Fruit fly (Drosophila melanogaster) S2 (cell line): Measurements from ENCODE around the gene Gr89a.

ENCODE experiments used
- CG8478 ChIP-seq: fragments of >200 bp; optimal IDR thresholded peaks from 2 replicates; lab custom pipeline; 2018
- CTCF ChIP-seq, 2 experiments: fragments of >200 bp; optimal IDR thresholded peaks; 2 replicates each; lab custom pipeline; 2018

Gene Gr89a

DNA sequence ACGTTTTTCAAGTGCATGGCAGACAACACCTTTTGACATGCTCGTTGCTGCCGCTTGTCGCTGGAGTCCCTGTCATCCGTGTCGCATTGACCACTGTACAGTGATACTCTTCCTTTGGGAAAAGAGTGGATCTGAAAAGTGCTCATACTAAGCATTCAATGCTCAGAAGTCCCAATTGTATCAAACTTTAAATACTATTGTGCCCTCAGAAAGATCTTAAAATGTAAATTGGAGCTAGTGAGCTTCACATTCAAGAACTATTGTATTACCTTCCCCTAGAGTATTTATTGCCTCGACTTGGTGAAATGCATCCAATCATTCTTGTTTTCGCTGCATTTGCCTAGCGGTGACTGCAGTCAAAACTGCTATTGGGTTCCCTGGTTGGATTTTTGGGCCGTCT, 24.6 kb upstream of the Gr89a start:
- TF ChIP-seq CTCF (optimal IDR thresholded peaks at IDR 0.05; lab: Kevin White, UChicago) (no peak), CG8478 (no peak)

DNA sequence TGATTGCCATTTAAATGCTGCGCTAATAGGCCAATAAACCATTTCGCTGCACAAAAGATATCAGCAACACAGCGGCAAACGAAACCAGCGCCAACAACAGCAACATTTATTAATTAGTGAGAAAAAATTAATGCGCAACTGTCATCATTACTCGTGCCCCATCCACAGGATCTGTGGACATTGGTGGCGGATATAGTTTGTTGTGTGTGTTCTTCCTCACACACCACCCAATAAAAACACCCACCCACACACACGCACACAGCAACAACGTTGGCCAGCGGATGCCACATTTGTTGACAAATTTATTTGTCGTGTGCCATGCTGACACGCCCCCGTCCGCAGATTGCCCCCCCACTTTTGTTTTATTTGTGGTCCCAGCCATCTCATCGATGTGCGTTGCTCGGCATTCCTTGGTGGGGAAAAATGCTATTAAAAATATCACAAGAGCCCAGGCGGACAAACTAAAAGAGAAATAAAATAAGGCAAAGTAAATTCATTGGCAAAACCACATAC, 19.4 kb upstream of the Gr89a start:
- TF ChIP-seq CTCF (optimal IDR thresholded peaks at IDR 0.05; lab: Kevin White, UChicago) (no peak), CG8478 (no peak)

DNA sequence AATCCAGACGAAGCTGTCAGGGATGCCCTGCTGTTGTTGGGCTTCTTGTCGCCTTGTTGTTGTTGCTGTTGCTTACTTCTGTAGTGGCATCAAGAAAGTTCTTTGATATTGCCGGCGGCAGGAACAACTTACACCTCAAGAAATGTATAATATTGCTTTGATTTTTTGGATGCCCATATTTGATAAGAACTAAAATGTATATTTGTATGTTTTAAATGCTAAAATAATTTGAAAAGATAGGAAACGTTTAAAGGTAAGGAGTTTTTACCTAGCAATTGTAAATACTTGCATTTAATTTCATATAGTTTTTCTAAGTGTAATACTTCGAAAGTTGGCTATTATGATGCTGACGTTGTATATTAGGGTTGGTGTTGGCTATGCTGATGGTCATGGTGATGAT, 11.4 kb upstream of the Gr89a start:
- TF ChIP-seq CTCF (optimal IDR thresholded peaks at IDR 0.05; lab: Kevin White, UChicago) (no peak), CG8478 (no peak)

DNA sequence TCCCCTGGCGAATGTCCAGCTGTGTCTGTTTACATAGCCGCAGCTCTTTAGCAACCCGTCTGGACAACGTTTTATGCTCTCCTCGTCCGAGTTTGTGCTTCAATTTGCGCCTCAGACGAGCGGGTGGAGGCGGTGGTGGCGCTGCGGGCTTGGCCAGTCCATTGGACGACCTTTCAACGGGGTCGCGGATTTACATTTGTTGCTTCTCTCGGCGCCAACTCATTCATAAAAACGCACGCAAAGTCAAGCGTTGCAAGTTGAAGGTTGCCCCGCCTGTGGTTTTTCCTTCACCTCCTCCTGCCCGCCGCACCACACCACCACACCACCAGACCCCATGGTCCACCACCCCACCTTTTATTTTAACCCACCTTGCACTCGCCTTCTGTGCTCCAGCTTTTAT, 8.9 kb upstream of the Gr89a start:
- TF ChIP-seq CTCF (optimal IDR thresholded peaks at IDR 0.05; lab: Kevin White, UChicago) (no peak), CG8478 (no peak)

DNA sequence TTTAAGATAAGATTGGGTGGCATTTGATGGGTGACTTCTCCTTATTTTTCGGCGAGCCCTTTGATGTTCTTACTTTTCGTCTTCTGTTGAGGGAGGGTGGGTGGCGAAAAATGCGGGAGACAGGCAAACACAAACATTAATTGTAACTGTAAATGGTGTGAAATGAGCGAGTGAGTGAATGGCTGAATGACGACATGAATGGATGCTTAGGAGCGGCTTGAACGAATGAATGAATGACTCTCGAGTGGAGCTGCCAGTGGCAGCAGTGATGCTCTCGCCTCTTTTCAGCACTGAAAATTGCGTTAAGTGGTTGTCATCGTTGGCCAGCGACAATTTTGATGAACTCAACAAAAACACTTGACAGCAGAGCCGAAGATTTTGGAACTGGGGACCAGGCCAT, 5.8 kb upstream of the Gr89a start:
- TF ChIP-seq CTCF (optimal IDR thresholded peaks at IDR 0.05; lab: Kevin White, UChicago) (no peak), CG8478 (no peak)

DNA sequence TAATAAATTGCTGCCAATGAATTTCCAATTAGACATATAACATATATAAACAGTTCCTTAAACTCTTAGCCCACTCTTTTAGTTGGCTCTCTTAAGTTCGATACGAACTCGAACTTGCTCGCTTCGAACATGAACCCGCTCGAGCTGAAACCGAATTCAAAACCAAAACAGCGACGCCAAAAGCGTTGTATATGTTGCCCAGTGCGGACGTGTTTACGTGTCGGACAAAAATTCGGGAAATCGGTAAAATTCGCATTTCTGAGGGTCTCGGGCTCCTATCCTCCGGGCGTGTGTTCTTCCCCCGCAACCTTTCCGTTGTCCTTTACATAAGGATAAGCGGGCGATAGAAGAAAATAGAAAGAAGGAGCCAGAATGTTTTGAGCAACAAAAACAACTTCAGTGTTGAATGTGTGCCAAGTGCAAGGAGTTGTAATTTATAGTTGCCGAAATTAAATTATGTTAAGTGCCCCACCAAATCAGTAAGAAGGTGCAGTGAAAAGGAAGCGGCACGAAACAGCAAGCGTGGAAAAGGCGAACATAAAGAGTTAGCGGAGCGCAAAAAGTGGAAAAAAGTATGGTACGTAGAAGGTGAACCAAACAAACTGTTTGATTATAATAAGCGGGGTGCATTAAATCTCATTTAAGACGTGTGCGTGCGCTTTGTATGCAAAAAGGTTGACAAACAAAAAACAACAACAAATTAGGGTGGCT, 4.0 kb upstream of the Gr89a start, which contains the start of gene CG42342:
Gene CG42342 (plus strand): TSS at position 176 of the 711 bp plus-strand sequence.
- TF ChIP-seq CTCF (optimal IDR thresholded peaks at IDR 0.05; lab: Kevin White, UChicago) (no peak), CG8478 (no peak)

DNA sequence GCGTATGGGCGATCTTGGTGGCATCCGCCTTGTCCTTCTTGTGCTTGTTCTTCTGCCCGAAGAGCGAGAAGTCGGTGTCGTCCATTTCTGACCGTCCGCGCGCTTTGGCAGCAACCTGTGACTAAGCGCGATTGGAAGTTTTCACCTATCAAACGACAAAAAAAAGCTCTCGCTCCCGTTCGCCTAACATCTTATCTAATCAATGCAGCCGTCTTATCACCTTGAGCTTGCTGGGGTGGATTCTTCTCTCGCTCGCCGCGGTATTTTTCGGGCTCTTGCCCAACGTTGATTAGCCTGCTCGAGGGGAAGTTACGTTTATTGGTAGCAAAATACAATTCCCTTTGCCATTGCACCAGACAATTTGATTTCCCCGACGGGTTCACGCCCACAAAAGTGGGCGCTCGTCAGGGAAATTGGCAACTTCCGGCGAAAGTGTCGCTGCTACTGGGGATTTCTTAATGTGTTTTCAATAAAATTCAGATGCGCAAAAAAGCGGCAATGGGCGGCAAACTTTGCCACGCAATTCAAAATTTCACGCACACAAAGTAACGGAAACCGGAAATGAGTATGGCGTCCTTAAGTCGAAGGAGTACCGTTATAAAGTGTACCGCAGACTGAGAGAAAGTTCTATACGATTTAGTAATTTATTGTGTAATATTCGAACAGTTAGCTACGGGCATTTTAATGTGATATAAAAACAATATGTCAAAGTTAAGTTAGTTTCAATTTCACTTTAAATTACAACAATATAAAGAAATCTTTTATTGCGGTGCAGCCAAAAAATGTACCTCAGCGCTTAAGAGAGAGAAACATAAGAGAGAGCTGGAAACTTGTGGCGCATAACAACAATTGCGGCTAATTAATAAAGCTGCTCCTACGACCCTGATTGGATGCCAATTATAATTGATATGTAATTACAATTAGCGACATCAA, 2.4 kb upstream of the Gr89a start, which contains the start of gene Decay:
Gene Decay (minus strand): TSS at position 132 of the 933 bp plus-strand sequence.
- TF ChIP-seq CG8478 (no peak), CTCF (optimal IDR thresholded peaks at IDR 0.05; lab: Kevin White, UChicago) (no peak)

DNA sequence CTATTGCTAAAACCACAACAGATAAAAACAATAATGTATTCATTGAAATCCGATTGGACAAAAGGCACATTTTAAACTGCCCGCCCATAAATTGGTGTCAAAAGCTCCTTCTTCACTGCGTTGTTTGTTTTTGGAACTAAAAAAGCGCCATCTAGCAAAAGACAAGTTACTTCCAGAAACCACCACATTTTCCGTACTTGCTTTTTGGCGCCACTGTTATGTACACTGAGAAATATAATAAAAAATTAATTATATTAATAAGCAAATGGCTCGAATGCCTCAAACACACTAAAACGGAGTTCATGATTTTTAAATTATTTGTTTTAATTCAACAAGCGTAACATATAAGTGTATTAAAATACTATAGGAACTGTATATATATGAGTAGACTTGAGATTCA, 1.4 kb downstream of the Gr89a start:
- TF ChIP-seq CTCF (optimal IDR thresholded peaks at IDR 0.05; lab: Kevin White, UChicago) (peak; percentile 91 to 96), CG8478 (no peak)

DNA sequence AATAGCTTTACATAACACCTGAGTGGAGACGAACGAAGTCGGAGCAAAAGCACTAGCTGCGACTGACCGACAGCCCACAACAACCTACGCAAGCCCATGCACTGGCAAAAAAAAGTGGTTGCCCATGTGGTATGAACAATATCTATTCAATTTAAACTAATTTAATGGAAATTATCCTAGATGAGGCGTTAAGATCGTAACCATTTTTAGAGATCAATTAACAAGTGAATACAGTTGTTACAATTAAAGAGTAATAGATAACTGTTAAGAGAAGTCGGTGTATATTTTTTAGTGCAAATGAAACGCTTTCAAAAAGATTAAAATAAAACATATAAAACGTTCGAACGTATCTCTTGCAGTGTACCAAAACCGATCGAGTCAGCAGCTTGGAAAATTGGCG, 2.5 kb downstream of the Gr89a start:
- TF ChIP-seq CTCF (optimal IDR thresholded peaks at IDR 0.05; lab: Kevin White, UChicago): no peak
- TF ChIP-seq CG8478: no peak

DNA sequence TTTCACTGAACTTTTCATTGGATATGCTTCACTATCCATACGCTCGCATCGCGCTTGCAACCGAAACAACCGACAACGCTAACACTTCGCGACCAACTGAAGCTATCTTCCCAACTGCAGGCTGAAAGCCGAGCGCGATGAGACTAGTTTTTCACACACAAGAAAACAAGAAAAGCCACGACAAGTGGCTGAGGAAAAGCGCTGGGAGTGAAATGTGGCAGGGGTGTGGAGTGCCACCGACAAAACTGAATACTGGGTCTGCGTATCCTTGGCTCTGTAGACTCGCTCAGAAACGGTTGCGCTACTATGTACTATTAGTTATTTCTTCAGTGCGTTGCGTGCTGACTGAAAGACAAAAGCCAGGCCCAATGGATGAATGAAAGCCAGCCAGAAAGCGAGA, 3.4 kb downstream of the Gr89a start, which contains the start of gene Cad89D:
Gene Cad89D (minus strand): TSS at position 101 of the 400 bp plus-strand sequence.
- TF ChIP-seq CG8478: no peak
- TF ChIP-seq CTCF (optimal IDR thresholded peaks at IDR 0.05; lab: Kevin White, UChicago): no peak

DNA sequence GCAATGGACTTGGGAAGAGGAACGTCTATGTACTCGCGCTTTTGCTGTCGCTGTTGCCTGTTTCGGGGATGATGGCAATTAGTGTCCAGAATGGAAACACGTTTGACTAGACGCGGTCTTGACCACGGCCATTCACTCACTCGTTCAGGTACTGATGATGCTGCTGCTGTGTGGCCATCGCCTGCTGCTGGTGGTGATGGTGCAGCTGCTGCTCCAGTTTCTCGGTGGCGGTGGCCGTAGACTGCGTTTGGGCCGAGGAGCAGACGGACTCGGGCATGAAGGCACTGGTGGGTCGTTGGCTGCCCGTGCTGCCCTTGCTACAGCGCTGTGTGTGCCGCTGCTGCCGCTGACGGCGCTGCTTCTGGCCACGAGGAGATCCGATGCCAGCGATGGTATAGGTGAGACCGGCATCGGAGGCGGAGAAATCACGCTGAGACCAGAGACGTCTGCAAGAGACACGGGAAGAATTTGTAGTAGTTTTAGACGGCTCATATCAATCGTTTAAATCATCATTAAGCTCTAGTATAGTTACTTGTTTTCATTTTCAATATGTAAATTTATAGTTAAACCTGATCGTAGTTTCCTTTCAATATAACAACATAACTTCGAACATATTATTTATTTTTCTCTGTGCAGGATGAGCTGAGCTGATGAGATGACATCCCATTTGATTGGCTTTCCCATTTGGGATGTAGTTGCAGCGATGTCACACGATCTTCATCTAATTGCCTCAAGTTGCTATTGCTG, 13.1 kb downstream of the Gr89a start:
- TF ChIP-seq CTCF (optimal IDR thresholded peaks at IDR 0.05; lab: Kevin White, UChicago) (no peak), CG8478 (no peak)

DNA sequence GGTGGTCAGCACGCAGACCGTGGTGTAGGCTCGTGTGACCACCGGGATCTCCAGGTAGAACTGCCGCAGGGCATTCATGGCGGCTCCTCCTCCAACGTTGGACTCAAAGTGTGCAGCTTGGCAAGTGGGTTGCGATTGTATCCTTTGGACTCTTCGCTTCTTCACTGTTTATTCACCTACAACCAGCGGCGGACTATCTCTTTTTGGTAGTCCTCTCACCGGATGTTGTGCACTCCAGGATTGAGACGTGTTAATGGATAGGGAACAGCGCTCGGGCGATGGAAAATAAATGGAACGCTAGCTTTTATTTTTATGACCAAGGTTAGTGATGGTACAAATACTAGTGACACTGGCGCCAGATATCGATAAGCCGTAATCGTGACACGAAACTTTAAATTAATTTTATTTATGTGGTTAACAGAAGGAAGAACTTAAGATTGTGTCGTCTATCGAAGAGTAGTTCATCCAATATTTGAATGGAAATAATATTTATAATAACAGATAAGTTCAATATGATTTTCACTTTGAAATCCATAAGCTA, 14.8 kb downstream of the Gr89a start, which contains the start of gene Der-2:
Gene Der-2 (minus strand): TSS at position 347 of the 541 bp plus-strand sequence.
- TF ChIP-seq CG8478: no peak
- no peak for TF ChIP-seq CTCF (optimal IDR thresholded peaks at IDR 0.05; lab: Kevin White, UChicago)

DNA sequence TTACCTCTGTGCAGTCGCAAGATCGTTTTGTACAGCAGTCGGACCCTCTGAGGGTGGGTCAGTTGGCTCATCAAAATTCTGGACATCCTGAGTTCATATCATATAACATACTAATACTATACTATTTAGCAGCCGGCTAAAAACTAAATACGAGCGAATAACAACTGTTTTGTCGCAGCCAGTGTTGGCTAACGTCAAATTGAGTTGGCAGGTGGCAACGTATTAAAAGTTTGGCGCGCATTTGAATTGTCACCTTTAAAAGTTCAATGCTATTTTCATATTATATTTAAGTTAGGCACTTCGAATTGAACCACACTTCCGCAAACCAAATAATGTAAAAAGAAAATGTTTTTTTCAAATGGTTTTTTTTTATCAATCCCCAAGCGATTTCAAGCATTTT, 16.5 kb downstream of the Gr89a start, which contains the start of gene Sdhaf3:
Gene Sdhaf3 (minus strand): TSS at position 177 of the 400 bp plus-strand sequence.
- no peak for TF ChIP-seq CG8478

DNA sequence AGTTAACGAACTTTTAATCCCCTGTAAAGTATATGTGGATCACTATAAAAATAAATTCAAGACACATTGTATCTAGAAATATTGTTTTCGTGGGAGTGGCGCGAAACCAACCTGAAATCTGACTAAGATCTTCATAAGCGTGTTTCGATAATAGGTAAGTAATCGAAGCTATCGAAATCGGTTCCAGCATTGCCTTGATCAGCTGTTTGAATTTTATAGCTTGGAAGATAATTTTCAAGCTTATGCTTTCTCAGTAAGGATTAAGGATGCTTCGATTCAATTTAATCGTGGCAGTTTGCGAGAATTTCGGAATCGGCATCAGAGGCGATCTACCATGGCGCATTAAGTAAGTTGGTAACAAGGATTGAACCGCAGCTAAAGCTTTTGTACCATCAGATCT, 17.8 kb downstream of the Gr89a start, which contains the start of gene Dhfr:
Gene Dhfr (plus strand): TSS at position 173 of the 400 bp plus-strand sequence.
- TF ChIP-seq CTCF (optimal IDR thresholded peaks at IDR 0.05; lab: Kevin White, UChicago) (no peak), CG8478 (no peak)

DNA sequence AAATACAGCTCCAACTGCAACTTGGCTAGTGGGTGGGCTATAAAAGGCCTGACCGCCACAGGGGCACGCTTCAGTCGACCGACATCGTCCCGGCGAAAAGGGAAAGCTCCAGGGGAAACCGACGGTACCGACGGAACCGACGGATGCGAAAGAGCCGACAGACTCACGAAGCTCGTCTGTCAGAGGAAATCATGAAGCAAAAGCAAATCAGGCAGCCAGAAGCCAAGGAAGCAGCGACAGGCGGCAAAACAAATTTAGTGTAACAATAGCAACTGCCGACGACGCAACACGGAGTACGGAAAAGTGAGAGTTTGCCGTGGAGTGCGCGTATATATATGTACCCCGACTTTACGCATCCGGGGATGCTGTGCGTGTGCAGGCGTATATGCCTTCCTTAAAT, 21.7 kb downstream of the Gr89a start, which contains the start of gene Gyc89Db:
Gene Gyc89Db (plus strand): TSS at position 78 of the 400 bp plus-strand sequence.
- TF ChIP-seq CTCF (optimal IDR thresholded peaks at IDR 0.05; lab: Kevin White, UChicago) (no peak), CG8478 (no peak)
